Fruit fly (Drosophila melanogaster) whole organism, prepupa: ENCODE results near the gene CG10011.

Source experiments
- Blimp-1 ChIP-seq: fragments of 200-800 bp; sonication (Bioruptor generic); optimal IDR thresholded peaks from 3 replicates; lab custom pipeline; 2017; ENCODE audit warnings: missing biosample characterization, missing genetic modification characterization, mild to moderate bottlenecking, moderate library complexity, missing genetic modification reagents
- CG10631 ChIP-seq: fragments of 200-800 bp; sonication (Bioruptor generic); optimal IDR thresholded peaks from 2 replicates; lab custom pipeline; 2016; ENCODE audit warnings: missing biosample characterization, missing genetic modification characterization
- CG10669 ChIP-seq: fragments of 200-800 bp; sonication (Bioruptor generic); optimal IDR thresholded peaks from 3 replicates; lab custom pipeline; 2018; ENCODE audit warnings: missing biosample characterization, mild to moderate bottlenecking, missing genetic modification characterization, moderate library complexity
- CG11294 ChIP-seq: fragments of 200-800 bp; sonication (Bioruptor generic); IDR thresholded peaks from 2 replicates; pipeline ENCODE4 v1.3.6; 2022; ENCODE audit warnings: missing biosample characterization, missing genetic modification characterization
- CG11902 ChIP-seq: fragments of 200-800 bp; sonication (Bioruptor generic); optimal IDR thresholded peaks from 3 replicates; lab custom pipeline; 2016; ENCODE audit warnings: missing biosample characterization, missing genetic modification characterization
- CG16779 ChIP-seq: fragments of 200-800 bp; sonication (Bioruptor generic); optimal IDR thresholded peaks from 3 replicates; lab custom pipeline; 2017; ENCODE audit warnings: missing biosample characterization, mild to moderate bottlenecking, missing genetic modification characterization
- CG31627 ChIP-seq: fragments of 200-800 bp; sonication (Bioruptor generic); optimal IDR thresholded peaks from 3 replicates; lab custom pipeline; 2016; ENCODE audit warnings: missing biosample characterization, missing genetic modification characterization
- CG32006 ChIP-seq: fragments of 200-800 bp; sonication (Bioruptor generic); optimal IDR thresholded peaks from 3 replicates; lab custom pipeline; 2017; ENCODE audit warnings: missing biosample characterization, mild to moderate bottlenecking, missing genetic modification characterization
- CG34406 ChIP-seq: fragments of 200-800 bp; sonication (Bioruptor generic); optimal IDR thresholded peaks from 3 replicates; lab custom pipeline; 2016; ENCODE audit warnings: missing biosample characterization, missing genetic modification characterization
- CG3919 ChIP-seq: fragments of 200-800 bp; sonication (Bioruptor generic); optimal IDR thresholded peaks from 3 replicates; lab custom pipeline; 2016; ENCODE audit warnings: missing biosample characterization, missing genetic modification characterization
- CG4318 ChIP-seq: fragments of 200-800 bp; sonication (Bioruptor generic); optimal IDR thresholded peaks from 3 replicates; lab custom pipeline; 2017; ENCODE audit warnings: missing biosample characterization, mild to moderate bottlenecking, missing genetic modification characterization
- CG6163 ChIP-seq: fragments of 200-800 bp; sonication (Bioruptor generic); IDR thresholded peaks from 3 replicates; pipeline ENCODE4 v1.3.6; 2022; ENCODE audit warnings: missing biosample characterization, missing genetic modification characterization
- CG6276 ChIP-seq: fragments of 200-800 bp; sonication (Bioruptor generic); optimal IDR thresholded peaks from 2 replicates; lab custom pipeline; 2017; ENCODE audit warnings: missing biosample characterization, mild to moderate bottlenecking, missing genetic modification characterization
- CG6808 ChIP-seq: fragments of 200-800 bp; sonication (Bioruptor generic); optimal IDR thresholded peaks from 3 replicates; lab custom pipeline; 2017; ENCODE audit warnings: missing biosample characterization, missing genetic modification characterization, mild to moderate bottlenecking, moderate library complexity, missing genetic modification reagents
- CG6854 ChIP-seq: fragments of 200-800 bp; sonication (Bioruptor generic); optimal IDR thresholded peaks from 2 replicates; lab custom pipeline; 2017; ENCODE audit warnings: missing biosample characterization, mild to moderate bottlenecking, missing genetic modification characterization
- CG7368 ChIP-seq: fragments of 200-800 bp; sonication (Bioruptor generic); optimal IDR thresholded peaks from 3 replicates; lab custom pipeline; 2016; ENCODE audit warnings: missing biosample characterization, missing genetic modification characterization
- CG8119 ChIP-seq: fragments of 200-800 bp; sonication (Bioruptor generic); IDR thresholded peaks from 3 replicates; pipeline ENCODE4 v1.3.6; 2022; ENCODE audit warnings: missing biosample characterization, missing genetic modification characterization
- CG8632 ChIP-seq: fragments of 200-800 bp; sonication (Bioruptor generic); optimal IDR thresholded peaks from 3 replicates; lab custom pipeline; 2016; ENCODE audit warnings: missing biosample characterization, missing genetic modification characterization
- Eip78C ChIP-seq: fragments of 200-800 bp; sonication (Bioruptor generic); peaks from one replicate; lab custom pipeline; 2016; ENCODE audit warnings: missing biosample characterization, missing genetic modification characterization
- Ets21C ChIP-seq: fragments of 200-800 bp; sonication (Bioruptor generic); optimal IDR thresholded peaks from 3 replicates; lab custom pipeline; 2016; ENCODE audit warnings: missing biosample characterization, missing genetic modification characterization
- Ets96B ChIP-seq: fragments of 200-800 bp; optimal IDR thresholded peaks from 2 replicates; lab custom pipeline; 2019; ENCODE audit warnings: missing biosample characterization, mild to moderate bottlenecking, missing genetic modification characterization, moderate library complexity
- Hr38 ChIP-seq: sonication (Bioruptor generic); optimal IDR thresholded peaks from 2 replicates; lab custom pipeline; 2016; ENCODE audit warnings: missing biosample characterization, missing genetic modification characterization
- Hr4 ChIP-seq: fragments of 200-800 bp; sonication (Bioruptor generic); optimal IDR thresholded peaks from 3 replicates; lab custom pipeline; 2016; ENCODE audit warnings: missing biosample characterization, missing genetic modification characterization
- Lpt ChIP-seq: fragments of 200-800 bp; sonication (Bioruptor generic); optimal IDR thresholded peaks from 3 replicates; lab custom pipeline; 2016; ENCODE audit warnings: missing biosample characterization, missing genetic modification characterization
- Met ChIP-seq: fragments of 200-800 bp; sonication (Bioruptor generic); optimal IDR thresholded peaks from 3 replicates; lab custom pipeline; 2016; ENCODE audit warnings: missing biosample characterization, missing genetic modification characterization
- Smox ChIP-seq: fragments of 200-800 bp; sonication (Bioruptor generic); optimal IDR thresholded peaks from 3 replicates; lab custom pipeline; 2016; ENCODE audit warnings: missing biosample characterization, missing genetic modification characterization
- Sox102F ChIP-seq: fragments of 200-800 bp; sonication (Bioruptor generic); optimal IDR thresholded peaks from 2 replicates; lab custom pipeline; 2016; ENCODE audit warnings: missing biosample characterization, mild to moderate bottlenecking, missing genetic modification characterization
- achi ChIP-seq: fragments of 200-800 bp; sonication (Bioruptor generic); optimal IDR thresholded peaks from 3 replicates; lab custom pipeline; 2016; ENCODE audit warnings: missing biosample characterization, missing genetic modification characterization
- cyc ChIP-seq: fragments of 200-800 bp; sonication (Bioruptor generic); optimal IDR thresholded peaks from 3 replicates; lab custom pipeline; 2016; ENCODE audit warnings: missing biosample characterization, missing genetic modification characterization
- dac ChIP-seq: fragments of 200-800 bp; sonication (Bioruptor generic); optimal IDR thresholded peaks from 2 replicates; lab custom pipeline; 2017; ENCODE audit warnings: missing biosample characterization, mild to moderate bottlenecking, missing genetic modification characterization
- dsx ChIP-seq: fragments of 200-800 bp; optimal IDR thresholded peaks from 3 replicates; lab custom pipeline; 2019; ENCODE audit warnings: missing biosample characterization, mild to moderate bottlenecking, missing genetic modification characterization, moderate library complexity; ENCODE audit not compliant: poor library complexity, severe bottlenecking
- eg ChIP-seq: fragments of 200-800 bp; sonication (Bioruptor generic); IDR thresholded peaks from 3 replicates; pipeline ENCODE4 v1.3.6; 2022; ENCODE audit warnings: missing biosample characterization, missing genetic modification characterization
- esn ChIP-seq: fragments of 200-800 bp; sonication (Bioruptor generic); optimal IDR thresholded peaks from 2 replicates; lab custom pipeline; 2016; ENCODE audit warnings: missing biosample characterization, mild to moderate bottlenecking, missing genetic modification characterization, moderate library complexity
- fd59A ChIP-seq: fragments of 200-800 bp; sonication (Bioruptor generic); optimal IDR thresholded peaks from 2 replicates; lab custom pipeline; 2017; ENCODE audit warnings: missing biosample characterization, mild to moderate bottlenecking, missing genetic modification characterization, missing genetic modification reagents
- fkh ChIP-seq: fragments of 200-800 bp; sonication (Bioruptor generic); optimal IDR thresholded peaks from 3 replicates; lab custom pipeline; 2017; ENCODE audit warnings: missing biosample characterization, mild to moderate bottlenecking, missing genetic modification characterization, moderate library complexity
- lz ChIP-seq: fragments of 200-800 bp; sonication (Bioruptor generic); optimal IDR thresholded peaks from 3 replicates; lab custom pipeline; 2016; ENCODE audit warnings: missing biosample characterization, missing genetic modification characterization
- pdm3 ChIP-seq: fragments of 200-800 bp; sonication (Bioruptor generic); optimal IDR thresholded peaks from 3 replicates; lab custom pipeline; 2016; ENCODE audit warnings: missing biosample characterization, missing genetic modification characterization
- ss ChIP-seq, 2 experiments: fragments of 200-800 bp; sonication (Bioruptor generic); optimal IDR thresholded peaks; 2 replicates in 1 of 2; 3 replicates in 1 of 2; lab custom pipeline; 2017 to 2018; ENCODE audit warnings: mild to moderate bottlenecking in 2 of 2, missing biosample characterization in 2 of 2, missing genetic modification characterization in 2 of 2, moderate library complexity in 1 of 2
- svp ChIP-seq: fragments of 200-800 bp; sonication (Bioruptor generic); peaks from one replicate; lab custom pipeline; 2016; ENCODE audit warnings: missing biosample characterization, missing genetic modification characterization
- topi ChIP-seq: fragments of 200-800 bp; sonication (Bioruptor generic); optimal IDR thresholded peaks from 3 replicates; lab custom pipeline; 2016; ENCODE audit warnings: missing biosample characterization, missing genetic modification characterization
- vri ChIP-seq: fragments of 200-800 bp; sonication (Bioruptor generic); optimal IDR thresholded peaks from 3 replicates; lab custom pipeline; 2016; ENCODE audit warnings: missing biosample characterization, mild to moderate bottlenecking, missing genetic modification characterization

CG10011 gene

DNA sequence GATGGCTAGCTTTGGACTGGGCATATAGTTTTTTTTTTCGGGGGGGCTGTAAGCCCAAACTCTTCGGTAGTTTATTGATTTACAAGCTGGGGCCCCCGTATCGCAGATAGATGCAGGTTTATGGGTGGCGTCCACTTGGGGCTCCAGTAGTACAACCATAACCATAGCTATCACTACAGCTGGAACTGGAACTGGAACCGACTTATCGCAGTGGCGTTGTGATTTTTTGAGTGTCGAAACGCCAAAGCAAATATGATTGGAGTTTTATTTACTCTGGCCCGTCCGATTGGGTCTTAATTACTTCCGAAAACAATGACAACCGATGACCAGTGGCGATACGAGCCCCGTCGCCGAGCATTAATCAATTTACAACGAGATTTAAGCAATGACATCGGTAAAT is 44.4 kb downstream of the CG10011 start:
- TF ChIP-seq dsx (GFP tag; lab: Kevin White, UChicago) = no peak
- TF ChIP-seq fkh = peak; percentile 100

DNA sequence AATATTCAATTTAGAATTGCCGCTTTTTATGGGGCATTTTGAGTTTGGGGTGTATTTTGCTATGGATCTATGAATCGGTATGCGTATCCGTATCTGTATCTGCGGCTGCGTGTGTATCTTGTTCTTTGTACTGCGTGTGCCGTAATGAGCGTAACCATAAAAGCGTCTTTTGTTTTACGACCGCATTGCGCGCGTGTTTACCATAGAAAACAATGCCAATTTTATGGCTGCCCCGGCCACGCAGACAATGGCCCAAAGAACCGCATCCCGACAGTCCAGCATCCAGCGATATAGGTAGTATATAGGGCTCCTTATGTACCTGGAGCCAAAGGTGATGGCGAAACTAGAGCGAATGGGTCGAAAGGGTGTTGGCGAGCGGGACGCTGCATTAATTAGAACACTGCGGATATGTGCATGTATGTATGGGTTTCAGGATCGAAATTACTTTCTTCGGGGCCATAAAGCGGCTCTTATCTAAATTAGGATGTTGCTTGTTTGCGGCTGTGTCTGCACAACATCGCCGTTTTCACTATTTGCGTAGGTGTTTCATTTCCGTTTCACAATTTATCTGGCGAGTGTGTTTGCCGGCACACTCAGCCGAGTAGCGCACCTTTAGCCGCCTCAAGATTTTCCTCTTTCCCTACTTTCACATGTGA is 46.4 kb downstream of the CG10011 start:
- TF ChIP-seq fkh (peak; percentile 81), pdm3 (no peak), CG16779 (tag; lab: Kevin White, UChicago) (no peak), Lpt (GFP tag; lab: Kevin White, UChicago) (no peak), CG3919 (GFP tag; lab: Kevin White, UChicago) (no peak), Eip78C (peak; percentile 4), CG32006 (GFP tag; lab: Kevin White, UChicago) (no peak), Hr38 (GFP tag; lab: Kevin White, UChicago) (no peak), ss (GFP tag; optimal IDR thresholded peaks at IDR 0.05; lab: Kevin White, UChicago) (no peak), CG10631 (GFP tag; lab: Kevin White, UChicago) (no peak), topi (GFP tag; lab: Kevin White, UChicago) (no peak), CG34406 (GFP tag; lab: Kevin White, UChicago) (no peak)
- TF ChIP-seq, all 60 proteins: peak for 2

DNA sequence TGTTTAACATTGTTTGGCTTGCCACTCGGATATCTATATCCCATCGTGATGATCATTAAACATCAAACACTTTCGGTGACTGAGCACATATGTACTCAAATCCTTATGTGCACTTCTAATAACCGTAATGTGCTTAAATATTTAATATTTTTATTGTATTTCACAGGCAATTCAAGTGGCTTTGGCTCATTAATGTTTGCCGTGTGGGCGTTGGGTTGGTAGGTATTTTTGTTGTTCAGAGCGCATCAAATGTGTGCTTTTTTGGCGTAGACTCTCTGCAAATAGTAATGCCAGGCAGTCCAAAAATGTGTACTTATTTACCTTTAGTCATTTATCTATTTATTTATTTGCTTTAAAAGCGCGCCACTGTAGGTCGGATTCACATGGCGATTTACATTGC is 48.0 kb downstream of the CG10011 start:
- TF ChIP-seq CG7368 (no peak), fkh (peak; percentile 100), Eip78C (peak; percentile 44), vri (GFP tag; lab: Kevin White, UChicago) (peak; percentile 33)

DNA sequence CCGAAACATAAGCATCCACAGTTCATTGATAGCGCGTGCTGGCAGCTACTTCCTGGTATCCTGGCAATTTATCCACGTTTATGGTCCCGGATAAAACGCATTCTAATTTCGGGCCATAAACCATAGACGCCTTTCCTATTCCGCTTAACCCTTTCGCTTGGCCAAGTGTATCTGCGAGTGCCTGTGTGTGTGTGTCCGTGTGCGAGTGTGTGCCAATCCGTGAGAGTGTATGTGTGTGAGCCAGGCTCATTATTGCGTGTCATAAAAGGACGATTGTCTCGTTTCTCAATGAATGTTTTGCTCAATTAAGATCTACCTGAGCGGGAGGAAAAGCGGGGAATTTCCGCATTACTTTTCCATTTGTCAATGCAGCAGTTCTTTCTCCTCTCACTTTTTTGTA is 48.7 kb downstream of the CG10011 start:
- TF ChIP-seq cyc (GFP tag; lab: Kevin White, UChicago) (no peak), CG7368 (no peak), pdm3 (no peak), svp (no peak), vri (GFP tag; lab: Kevin White, UChicago) (no peak), CG11902 (GFP tag; lab: Kevin White, UChicago) (no peak), dsx (GFP tag; lab: Kevin White, UChicago) (no peak), CG6276 (no peak), lz (no peak), Met (GFP tag; lab: Kevin White, UChicago) (no peak), Ets21C (GFP tag; lab: Kevin White, UChicago) (no peak), Eip78C (no peak), CG6808 (GFP tag; lab: Kevin White, UChicago) (no peak), CG11294 (GFP tag; lab: Robert Waterston, UW) (no peak), CG16779 (tag; lab: Kevin White, UChicago) (no peak), CG4318 (GFP tag; lab: Kevin White, UChicago) (no peak), Smox (no peak)

DNA sequence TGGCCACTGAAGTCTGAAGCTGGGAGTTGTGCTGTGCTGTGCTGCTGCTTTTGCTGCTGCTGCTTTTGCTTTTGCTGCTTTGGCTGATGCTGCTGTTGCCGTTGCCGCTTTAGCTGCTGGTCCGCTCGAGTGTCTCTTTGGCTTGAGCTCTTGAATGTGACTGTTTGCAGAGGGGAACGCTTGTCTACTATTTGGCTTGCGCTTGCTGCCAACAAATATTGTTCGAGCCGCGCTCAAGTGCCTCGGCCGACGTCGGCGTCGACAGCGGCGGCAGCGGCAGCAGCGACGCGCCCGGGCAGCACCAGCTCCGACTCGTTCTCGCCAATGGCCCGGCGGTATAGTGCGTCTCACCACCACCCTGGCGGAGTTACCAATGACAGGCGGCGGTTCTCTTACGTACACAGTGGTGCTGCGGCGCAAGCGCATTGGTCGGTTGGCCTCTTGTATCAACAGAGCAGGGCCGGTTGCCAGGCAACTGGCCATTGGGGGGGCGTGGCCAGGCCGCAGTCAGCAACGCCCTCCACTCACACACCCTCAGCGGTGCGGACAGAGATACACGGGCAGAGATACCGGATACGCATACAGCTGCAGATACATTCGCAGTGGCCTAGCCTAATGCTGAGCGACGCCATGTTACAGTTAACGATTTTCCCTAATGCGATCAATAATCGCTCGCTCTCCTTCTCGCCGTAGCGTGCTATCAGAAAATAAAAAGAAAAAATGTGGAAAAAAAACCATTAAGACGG is 49.6 kb downstream of the CG10011 start, which contains the start of gene fkh:
TSS of gene fkh (minus strand) at position 189 of the 746 bp plus-strand sequence.
- TF ChIP-seq CG32006 (GFP tag; lab: Kevin White, UChicago) (peak; percentile 61), CG6163 (GFP tag; lab: Robert Waterston, UW) (peak; percentile 84), CG8632 (GFP tag; lab: Kevin White, UChicago) (peak; percentile 73), CG10669 (GFP tag; lab: Kevin White, UChicago) (peak; percentile 56), CG3919 (GFP tag; lab: Kevin White, UChicago) (peak; percentile 77), Blimp-1 (GFP tag; lab: Kevin White, UChicago) (peak; percentile 70), CG6854 (GFP tag; lab: Kevin White, UChicago) (peak; percentile 67), Sox102F (GFP tag; lab: Kevin White, UChicago) (peak; percentile 65), fd59A (GFP tag; lab: Kevin White, UChicago) (peak; percentile 48), Ets21C (GFP tag; lab: Kevin White, UChicago) (no peak), eg (peak; percentile 72; the same call in 2 of the 3 replicates), achi (GFP tag; lab: Kevin White, UChicago) (peak; percentile 67), Ets96B (tag; lab: Kevin White, UChicago) (peak; percentile 15), svp (peak; percentile 70), CG11294 (GFP tag; lab: Robert Waterston, UW) (no peak), cyc (GFP tag; lab: Kevin White, UChicago) (peak; percentile 28), dac (GFP tag; lab: Kevin White, UChicago) (peak; percentile 25), CG8119 (GFP tag; lab: Robert Waterston, UW) (peak; percentile 58; the same call in 1 of the 3 replicates), Met (GFP tag; lab: Kevin White, UChicago) (peak; percentile 53), esn (GFP tag; lab: Kevin White, UChicago) (peak; percentile 79), CG31627 (GFP tag; lab: Kevin White, UChicago) (peak; percentile 18), Hr4 (GFP tag; lab: Kevin White, UChicago) (no peak)
